Fruit fly (Drosophila melanogaster): ENCODE measurements around the gene Eogt.

Gene Eogt

DNA sequence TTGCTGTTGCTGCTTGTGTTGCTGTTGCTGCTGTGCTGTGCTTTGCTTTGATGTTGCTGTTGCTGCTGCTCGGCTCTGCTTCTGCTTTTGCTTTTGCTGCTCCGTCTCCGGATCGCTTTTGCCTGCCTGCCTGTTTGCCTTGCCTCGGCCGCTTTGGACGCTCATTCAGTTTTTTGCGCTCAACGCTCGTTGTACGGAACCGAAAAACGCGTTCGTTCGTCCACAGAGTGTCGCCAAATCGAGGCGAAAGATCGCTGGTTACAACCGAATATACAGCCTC lies 47.3 kb downstream of the Eogt start, which contains the start of gene dpp:
dpp (plus strand) TSS at position 164 of the 280 bp plus-strand sequence.
- TF ChIP-seq Rel (GFP tag; optimal IDR thresholded peaks at IDR 0.05) (no peak), Rel (tag; optimal IDR thresholded peaks at IDR 0.05) (no peak), tai (GFP tag; optimal IDR thresholded peaks at IDR 0.05) (no peak), woc (GFP tag; optimal IDR thresholded peaks at IDR 0.05) (no peak), Dfd (GFP tag; optimal IDR thresholded peaks at IDR 0.05) (peak; percentile 63), Vsx2 (GFP tag; optimal IDR thresholded peaks at IDR 0.05; ENCODE audit: partially characterized antibody) (no peak)

- TF ChIP-seq br (GFP tag; optimal IDR thresholded peaks at IDR 0.05) (no peak), CrebA (GFP tag; optimal IDR thresholded peaks at IDR 0.05; ENCODE audit: borderline replicate concordance) (no peak), usp (GFP tag; optimal IDR thresholded peaks at IDR 0.05) (no peak), ey (GFP tag; optimal IDR thresholded peaks at IDR 0.05) (no peak)
Observed at dm6 chr2L:2429588-2429987, 48.7 kb downstream of the Eogt start.

DNA sequence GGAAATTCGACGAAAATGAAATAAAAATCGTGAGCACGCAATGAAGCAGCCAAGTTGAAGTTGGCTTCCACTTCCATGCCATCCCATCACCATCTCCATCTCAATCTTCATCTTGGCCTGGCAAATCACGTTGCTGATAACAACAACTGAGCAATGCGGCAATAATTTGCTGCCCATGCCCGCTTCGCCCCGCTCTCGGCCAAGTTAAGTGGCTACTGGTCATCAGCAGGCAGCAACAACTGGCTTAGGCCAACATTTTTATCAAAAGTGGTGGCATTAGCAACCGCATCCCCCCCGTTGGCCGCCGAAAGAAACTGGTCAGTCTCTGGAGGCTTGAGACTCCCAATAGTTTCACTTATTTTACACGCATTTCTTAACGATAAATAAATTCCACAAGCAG lies 49.4 kb downstream of the Eogt start:
- TF ChIP-seq Abd-B (GFP tag; optimal IDR thresholded peaks at IDR 0.05) (no peak), CG32264 (GFP tag; optimal IDR thresholded peaks at IDR 0.05) (no peak), usp (GFP tag; optimal IDR thresholded peaks at IDR 0.05) (no peak), Myc (optimal IDR thresholded peaks at IDR 0.05) (no peak), jim (GFP tag; optimal IDR thresholded peaks at IDR 0.05) (no peak), ey (GFP tag; optimal IDR thresholded peaks at IDR 0.05) (no peak), pan (optimal IDR thresholded peaks at IDR 0.05) (no peak), fru (GFP tag; optimal IDR thresholded peaks at IDR 0.05) (no peak), dsf (GFP tag; optimal IDR thresholded peaks at IDR 0.05; ENCODE audit: borderline replicate concordance) (no peak), dmrt93B (GFP tag; optimal IDR thresholded peaks at IDR 0.05) (no peak), Jra (GFP tag; optimal IDR thresholded peaks at IDR 0.05) (no peak), br (GFP tag; optimal IDR thresholded peaks at IDR 0.05) (no peak), lola (GFP tag; optimal IDR thresholded peaks at IDR 0.05) (no peak), psq (GFP tag; optimal IDR thresholded peaks at IDR 0.05) (no peak), sv (GFP tag; optimal IDR thresholded peaks at IDR 0.05) (no peak), HLH106 (tag; optimal IDR thresholded peaks at IDR 0.05) (no peak), N (GFP tag; optimal IDR thresholded peaks at IDR 0.05) (no peak)
